Worm (Caenorhabditis elegans) whole organism, young adult: Measurements from ENCODE around the gene T24D5.6.

ENCODE experiments used
- B0019.2 ChIP-seq: fragments of 200-800 bp; sonication (Bioruptor generic); conservative IDR thresholded peaks from 2 replicates; pipeline ENCODE4 v1.3.6; 2022; ENCODE audit warnings: missing genetic modification reagents, missing genetic modification characterization, missing compliant biosample characterization
- B0261.1 ChIP-seq: sonication (generic microtip); optimal IDR thresholded peaks from 2 replicates; lab custom pipeline; 2016; ENCODE audit warnings: mild to moderate bottlenecking, missing genetic modification characterization, moderate library complexity, missing compliant biosample characterization
- B0336.3 ChIP-seq: fragments of 200-800 bp; sonication (Bioruptor generic); IDR thresholded peaks from 2 replicates; pipeline ENCODE4 v1.3.6; 2022; ENCODE audit warnings: missing genetic modification characterization, missing compliant biosample characterization
- F23B12.7 ChIP-seq: sonication (generic microtip); optimal IDR thresholded peaks from 2 replicates; lab custom pipeline; 2017; ENCODE audit warnings: missing genetic modification characterization, mild to moderate bottlenecking, missing compliant biosample characterization, antibody characterized with exemption, moderate library complexity; ENCODE audit not compliant: insufficient read depth
- F33H1.4 ChIP-seq: fragments of 200-800 bp; sonication (Bioruptor generic); IDR thresholded peaks from 2 replicates; pipeline ENCODE4 v1.3.6; 2022; ENCODE audit warnings: missing genetic modification reagents, missing genetic modification characterization, missing compliant biosample characterization
- F39B2.1 ChIP-seq: fragments of 200-800 bp; sonication (Bioruptor generic); IDR thresholded peaks from 2 replicates; pipeline ENCODE4 v1.3.6; 2022; ENCODE audit warnings: missing genetic modification reagents, missing genetic modification characterization, missing compliant biosample characterization
- K12H6.12 ChIP-seq: fragments of 200-800 bp; sonication (Bioruptor generic); optimal IDR thresholded peaks from 2 replicates; lab custom pipeline; 2018; ENCODE audit warnings: mild to moderate bottlenecking, missing genetic modification characterization, missing compliant biosample characterization
- Y53F4B.3 ChIP-seq: fragments of 200-800 bp; sonication (Bioruptor generic); IDR thresholded peaks from 2 replicates; pipeline ENCODE4 v1.3.6; 2022; ENCODE audit warnings: missing genetic modification reagents, missing genetic modification characterization, missing compliant biosample characterization
- Y56A3A.18 ChIP-seq: fragments of 200-800 bp; sonication (Bioruptor generic); IDR thresholded peaks from 2 replicates; pipeline ENCODE4 v1.3.6; 2022; ENCODE audit warnings: missing genetic modification reagents, missing genetic modification characterization, missing compliant biosample characterization
- Y67H2A.10 ChIP-seq: fragments of 200-800 bp; sonication (Bioruptor generic); conservative IDR thresholded peaks from 2 replicates; pipeline ENCODE4 v1.3.6; 2022; ENCODE audit warnings: missing genetic modification reagents, missing genetic modification characterization, missing compliant biosample characterization
- Y95B8A.8 ChIP-seq: fragments of 200-800 bp; sonication (Bioruptor generic); IDR thresholded peaks from 2 replicates; pipeline ENCODE4 v1.3.6; 2022; ENCODE audit warnings: missing genetic modification reagents, missing genetic modification characterization, missing compliant biosample characterization
- atf-7 ChIP-seq: sonication (generic microtip); optimal IDR thresholded peaks from 2 replicates; lab custom pipeline; 2017; ENCODE audit warnings: mild to moderate bottlenecking, missing genetic modification characterization, missing compliant biosample characterization
- athp-1 ChIP-seq: sonication (generic microtip); optimal IDR thresholded peaks from 2 replicates; lab custom pipeline; 2017; ENCODE audit warnings: mild to moderate bottlenecking, missing genetic modification characterization, missing compliant biosample characterization
- bed-1 ChIP-seq: fragments of 200-800 bp; sonication (Bioruptor generic); IDR thresholded peaks from 2 replicates; pipeline ENCODE4 v1.3.6; 2022; ENCODE audit warnings: missing genetic modification reagents, missing genetic modification characterization, missing compliant biosample characterization
- bed-2 ChIP-seq: fragments of 200-800 bp; sonication (Bioruptor generic); IDR thresholded peaks from 2 replicates; pipeline ENCODE4 v1.3.6; 2022; ENCODE audit warnings: missing genetic modification reagents, missing genetic modification characterization, missing compliant biosample characterization
- cebp-1 ChIP-seq, 2 experiments: fragments of 200-800 bp in 1 of 2; sonication (Bioruptor generic) in 1 of 2; sonication (generic microtip) in 1 of 2; IDR thresholded peaks in 1 of 2; optimal IDR thresholded peaks in 1 of 2; 2 replicates each; pipeline versions ENCODE4 v1.3.6 to Lab custom; 2017 to 2022; ENCODE audit warnings: missing compliant biosample characterization in 2 of 2, missing genetic modification characterization in 2 of 2, mild to moderate bottlenecking in 1 of 2, missing genetic modification reagents in 1 of 2, moderate library complexity in 1 of 2
- cebp-2 ChIP-seq: fragments of 200-800 bp; sonication (Bioruptor generic); IDR thresholded peaks from 2 replicates; pipeline ENCODE4 v1.3.6; 2022; ENCODE audit warnings: missing genetic modification characterization, missing compliant biosample characterization
- ceh-40 ChIP-seq: fragments of 200-800 bp; sonication (Bioruptor generic); IDR thresholded peaks from 2 replicates; pipeline ENCODE4 v1.3.6; 2022; ENCODE audit warnings: missing genetic modification characterization, missing compliant biosample characterization
- chd-7 ChIP-seq: sonication (generic microtip); optimal IDR thresholded peaks from 2 replicates; lab custom pipeline; 2016; ENCODE audit warnings: mild to moderate bottlenecking, missing genetic modification characterization, moderate library complexity, missing compliant biosample characterization
- dox-1 ChIP-seq: fragments of 200-800 bp; sonication (Bioruptor generic); IDR thresholded peaks from 2 replicates; pipeline ENCODE4 v1.3.6; 2022; ENCODE audit warnings: missing genetic modification reagents, missing genetic modification characterization, missing compliant biosample characterization
- egl-44 ChIP-seq: fragments of 200-800 bp; sonication (Bioruptor generic); IDR thresholded peaks from 2 replicates; pipeline ENCODE4 v1.3.6; 2022; ENCODE audit warnings: missing genetic modification reagents, missing genetic modification characterization, missing compliant biosample characterization
- ekl-4 ChIP-seq: fragments of 200-800 bp; sonication (Bioruptor generic); IDR thresholded peaks from 2 replicates; pipeline ENCODE4 v1.3.6; 2022; ENCODE audit warnings: missing genetic modification reagents, missing genetic modification characterization, missing compliant biosample characterization
- ets-4 ChIP-seq: fragments of 200-800 bp; sonication (Bioruptor generic); optimal IDR thresholded peaks from 2 replicates; lab custom pipeline; 2018; ENCODE audit warnings: mild to moderate bottlenecking, missing genetic modification characterization, missing compliant biosample characterization
- fkh-3 ChIP-seq: sonication (generic microtip); optimal IDR thresholded peaks from 2 replicates; lab custom pipeline; 2016; ENCODE audit warnings: mild to moderate bottlenecking, missing genetic modification characterization, missing compliant biosample characterization
- hlh-26 ChIP-seq: fragments of 200-800 bp; sonication (Bioruptor generic); conservative IDR thresholded peaks from 2 replicates; pipeline ENCODE4 v1.3.6; 2022; ENCODE audit warnings: missing genetic modification reagents, missing genetic modification characterization, missing compliant biosample characterization
- hsf-1 ChIP-seq: fragments of 200-800 bp; sonication (Bioruptor generic); IDR thresholded peaks from 2 replicates; pipeline ENCODE4 v1.3.6; 2022; ENCODE audit warnings: missing genetic modification reagents, missing genetic modification characterization, missing compliant biosample characterization
- let-607 ChIP-seq, 2 experiments: fragments of 200-800 bp in 1 of 2; sonication (Bioruptor generic) in 1 of 2; sonication (generic microtip) in 1 of 2; optimal IDR thresholded peaks; 2 replicates each; lab custom pipeline; 2016 to 2018; ENCODE audit warnings: mild to moderate bottlenecking in 2 of 2, missing compliant biosample characterization in 2 of 2, missing genetic modification characterization in 2 of 2, moderate library complexity in 2 of 2, missing genotype in 1 of 2
- lin-26 ChIP-seq: fragments of 200-800 bp; sonication (Bioruptor generic); IDR thresholded peaks from 2 replicates; pipeline ENCODE4 v1.3.6; 2022; ENCODE audit warnings: missing genetic modification reagents, missing genetic modification characterization, missing compliant biosample characterization
- lin-35 ChIP-seq, 3 experiments: fragments of 150-350 bp in 2 of 3; sonication (generic microtip) in 1 of 3; optimal IDR thresholded peaks; 2 replicates each; lab custom pipeline; 2014 to 2018; ENCODE audit warnings: missing biosample characterization in 3 of 3, missing genetic modification characterization in 3 of 3, missing genetic modification reagents in 3 of 3
- lin-54 ChIP-seq: fragments of 200-800 bp; sonication (Bioruptor generic); optimal IDR thresholded peaks from 2 replicates; lab custom pipeline; 2018; ENCODE audit warnings: mild to moderate bottlenecking, missing genetic modification characterization, missing compliant biosample characterization
- lsl-1 ChIP-seq: fragments of 200-800 bp; sonication (Bioruptor generic); optimal IDR thresholded peaks from 2 replicates; lab custom pipeline; 2018; ENCODE audit warnings: mild to moderate bottlenecking, missing genetic modification characterization, moderate library complexity, missing compliant biosample characterization
- lsy-27 ChIP-seq: sonication (generic microtip); optimal IDR thresholded peaks from 2 replicates; lab custom pipeline; 2017; ENCODE audit warnings: missing genetic modification characterization, mild to moderate bottlenecking, missing compliant biosample characterization, antibody characterized with exemption, missing genotype, borderline replicate concordance; ENCODE audit not compliant: insufficient read depth
- mel-28 ChIP-seq: sonication (generic microtip); optimal IDR thresholded peaks from 2 replicates; lab custom pipeline; 2016; ENCODE audit warnings: borderline replicate concordance, mild to moderate bottlenecking, missing genetic modification characterization, missing compliant biosample characterization
- nfya-1 ChIP-seq: sonication (generic microtip); optimal IDR thresholded peaks from 2 replicates; lab custom pipeline; 2017; ENCODE audit warnings: antibody characterized with exemption, missing compliant biosample characterization, missing genetic modification characterization, borderline replicate concordance; ENCODE audit not compliant: insufficient read depth
- nfyb-1 ChIP-seq: fragments of 200-800 bp; sonication (Bioruptor generic); IDR thresholded peaks from 2 replicates; pipeline ENCODE4 v1.3.6; 2022; ENCODE audit warnings: missing genetic modification reagents, missing genetic modification characterization, missing compliant biosample characterization
- pha-4 ChIP-seq: fragments of 150-350 bp; sonication (generic microtip); optimal IDR thresholded peaks from 2 replicates; lab custom pipeline; 2014; ENCODE audit warnings: missing biosample characterization, missing genetic modification reagents, missing genetic modification characterization
- snpc-4 ChIP-seq, 5 experiments: fragments of 150-350 bp in 1 of 5; sonication (generic microtip) in 4 of 5; optimal IDR thresholded peaks; 2 replicates each; lab custom pipeline; 2014 to 2018; ENCODE audit warnings: missing genetic modification characterization in 5 of 5, missing biosample characterization in 3 of 5, antibody characterized with exemption in 2 of 5, mild to moderate bottlenecking in 2 of 5, missing compliant biosample characterization in 2 of 5, missing genotype in 2 of 5, moderate library complexity in 2 of 5, missing genetic modification reagents in 1 of 5
- sptf-2 ChIP-seq: fragments of 200-800 bp; sonication (Bioruptor generic); optimal IDR thresholded peaks from 2 replicates; lab custom pipeline; 2018; ENCODE audit warnings: mild to moderate bottlenecking, missing genetic modification characterization, missing compliant biosample characterization
- tbx-9 ChIP-seq: sonication (generic microtip); optimal IDR thresholded peaks from 2 replicates; lab custom pipeline; 2016; ENCODE audit warnings: borderline replicate concordance, missing genetic modification characterization, inconsistent platforms, missing compliant biosample characterization
- unc-130 ChIP-seq: sonication (generic microtip); optimal IDR thresholded peaks from 2 replicates; lab custom pipeline; 2016; ENCODE audit warnings: missing genetic modification reagents, missing genetic modification characterization, missing compliant biosample characterization
- xnd-1 ChIP-seq: sonication (generic microtip); optimal IDR thresholded peaks from 2 replicates; lab custom pipeline; 2016; ENCODE audit warnings: missing genotype, missing genetic modification reagents, missing genetic modification characterization, missing compliant biosample characterization
- zfh-2 ChIP-seq: fragments of 200-800 bp; sonication (Bioruptor generic); conservative IDR thresholded peaks from 2 replicates; pipeline ENCODE4 v1.3.6; 2022; ENCODE audit warnings: missing genetic modification reagents, missing genetic modification characterization, missing compliant biosample characterization
- ztf-26 ChIP-seq: sonication (generic microtip); optimal IDR thresholded peaks from 2 replicates; lab custom pipeline; 2017; ENCODE audit warnings: missing genetic modification characterization, missing compliant biosample characterization
- ztf-28 ChIP-seq: fragments of 200-800 bp; sonication (Bioruptor generic); IDR thresholded peaks from 2 replicates; pipeline ENCODE4 v1.3.6; 2022; ENCODE audit warnings: missing genetic modification reagents, missing genetic modification characterization, missing compliant biosample characterization

The T24D5.6 gene

DNA sequence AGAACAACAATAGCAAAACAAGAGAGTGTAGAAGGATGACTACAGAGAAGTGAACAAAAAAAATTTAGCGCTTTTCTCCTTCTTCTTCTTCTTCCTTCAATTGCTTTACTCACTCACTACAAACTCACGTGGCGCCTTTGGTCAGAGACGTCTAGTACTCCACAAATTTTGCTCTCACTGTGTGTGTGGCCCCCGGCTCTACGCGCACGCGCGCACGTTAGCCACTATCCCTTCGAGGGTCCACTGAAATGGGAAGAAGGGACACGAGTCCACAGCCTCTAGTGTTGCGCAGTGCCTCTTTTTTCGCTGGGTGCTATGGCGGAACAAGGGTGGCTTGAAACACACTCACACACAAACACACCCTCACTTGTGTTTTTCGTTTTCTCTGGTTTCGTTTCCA, 25.8 kb downstream of the T24D5.6 start (continued):
- TF ChIP-seq tbx-9: no peak
- peak; percentile 64 for TF ChIP-seq zfh-2 (GFP tag; lab: Robert Waterston, UW)
- no peak for TF ChIP-seq F33H1.4 (GFP tag; lab: Robert Waterston, UW)
- TF ChIP-seq lin-26 (GFP tag; lab: Robert Waterston, UW): 0 out of 2 replicates have a peak, but pooled peaks have one; percentile 29
- no peak for TF ChIP-seq ztf-26
- TF ChIP-seq egl-44: no peak
- no peak for TF ChIP-seq F23B12.7
- TF ChIP-seq snpc-4 (GFP tag; optimal IDR thresholded peaks at IDR 0.05; lab: Kevin White, UChicago): no peak
- no peak for TF ChIP-seq snpc-4 (tag; optimal IDR thresholded peaks at IDR 0.05; lab: Kevin White, UChicago)
- peak; percentile 6 for TF ChIP-seq chd-7
- no peak for TF ChIP-seq cebp-2 (GFP tag; lab: Robert Waterston, UW)
- no peak for TF ChIP-seq lsy-27 (tag; lab: Kevin White, UChicago)
- 0 out of 2 replicates have a peak, but pooled peaks have one; percentile 30 for TF ChIP-seq Y95B8A.8 (GFP tag; lab: Robert Waterston, UW)
- TF ChIP-seq nfyb-1 (GFP tag; lab: Robert Waterston, UW): 0 out of 2 replicates have a peak, but pooled peaks have one; percentile 59
- TF ChIP-seq bed-2 (GFP tag; lab: Robert Waterston, UW): no peak

DNA sequence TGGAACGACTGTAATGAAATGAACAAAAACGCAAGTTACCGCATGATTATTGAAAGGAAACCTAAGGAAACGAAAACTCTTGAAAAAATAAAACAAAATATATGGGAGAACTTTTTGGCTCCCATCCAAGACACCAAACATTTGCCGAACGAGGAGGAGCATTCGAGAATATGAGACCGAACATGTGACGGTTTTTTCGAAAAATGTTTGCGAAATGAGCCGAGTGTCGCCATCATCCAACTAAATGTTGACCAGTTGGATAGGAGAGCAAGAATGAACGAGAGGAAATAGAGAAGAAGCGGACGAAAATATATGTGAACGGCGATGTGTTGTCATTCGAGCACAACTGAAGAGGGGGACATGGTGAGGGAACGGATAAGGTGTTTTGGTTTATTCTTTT, 26.6 kb downstream of the T24D5.6 start:
- TF ChIP-seq let-607 (tag; optimal IDR thresholded peaks at IDR 0.05; lab: Kevin White, UChicago) (no peak), cebp-1 (GFP tag; IDR thresholded peaks at IDR 0.05; lab: Robert Waterston, UW) (peak; percentile 37; the same call in 1 of the 2 replicates), cebp-1 (tag; optimal IDR thresholded peaks at IDR 0.05; lab: Kevin White, UChicago) (peak; percentile 66)

DNA sequence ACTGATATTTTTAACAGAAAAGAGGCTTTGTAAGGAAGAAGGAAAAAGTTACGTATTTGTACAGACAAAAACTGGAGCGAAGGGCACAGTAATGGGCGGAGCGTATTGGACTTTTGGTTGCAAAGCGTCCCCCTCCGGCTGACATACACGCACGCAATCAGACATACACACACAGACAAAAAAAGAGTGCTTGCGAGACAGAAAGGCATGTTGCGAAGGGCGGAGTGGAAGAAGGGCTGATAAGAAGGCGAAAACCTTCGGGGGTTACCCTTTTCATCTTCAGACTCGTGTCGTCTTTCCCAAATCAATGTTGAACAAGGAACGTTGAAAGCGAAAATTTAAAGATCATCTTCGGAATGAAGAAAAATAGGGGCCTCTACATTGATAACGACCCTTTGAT, 27.1 kb downstream of the T24D5.6 start:
- TF ChIP-seq bed-1 (GFP tag; lab: Robert Waterston, UW) (no peak), xnd-1 (tag; lab: Kevin White, UChicago) (no peak), mel-28 (no peak), lin-35 (GFP tag; optimal IDR thresholded peaks at IDR 0.05; lab: Kevin White, UChicago) (no peak), unc-130 (GFP tag; lab: Kevin White, UChicago) (no peak), F39B2.1 (GFP tag; lab: Robert Waterston, UW) (no peak), nfya-1 (tag; lab: Kevin White, UChicago) (no peak), B0019.2 (GFP tag; lab: Robert Waterston, UW) (no peak), ets-4 (GFP tag; lab: Kevin White, UChicago) (no peak), B0336.3 (GFP tag; lab: Robert Waterston, UW) (peak; percentile 38; the same call in 1 of the 2 replicates), sptf-2 (no peak), lsl-1 (GFP tag; lab: Kevin White, UChicago) (no peak), lsy-27 (tag; lab: Kevin White, UChicago) (no peak), nfyb-1 (GFP tag; lab: Robert Waterston, UW) (peak; percentile 65; the same call in 1 of the 2 replicates), atf-7 (tag; lab: Kevin White, UChicago) (peak; percentile 38), K12H6.12 (tag; lab: Kevin White, UChicago) (no peak), dox-1 (peak; percentile 67), Y67H2A.10 (no peak), ceh-40 (GFP tag; lab: Robert Waterston, UW) (0 out of 2 replicates have a peak, but pooled peaks have one; percentile 16), pha-4 (tag; lab: Kevin White, UChicago) (no peak), Y56A3A.18 (GFP tag; lab: Robert Waterston, UW) (no peak), athp-1 (tag; lab: Kevin White, UChicago) (no peak), Y53F4B.3 (no peak), ztf-28 (GFP tag; lab: Robert Waterston, UW) (no peak), fkh-3 (no peak), lin-54 (no peak), hsf-1 (GFP tag; lab: Robert Waterston, UW) (no peak), ekl-4 (GFP tag; lab: Robert Waterston, UW) (no peak), hlh-26 (GFP tag; lab: Robert Waterston, UW) (no peak), B0261.1 (tag; lab: Kevin White, UChicago) (no peak)
